Fruit fly (Drosophila melanogaster) S2 (cell line): ENCODE data around the gene Mkp3.

Experiments used
- CG8478 ChIP-seq: fragments of >200 bp; optimal IDR thresholded peaks from 2 replicates; lab custom pipeline; 2018
- CTCF ChIP-seq, 2 experiments: fragments of >200 bp; optimal IDR thresholded peaks; 2 replicates each; lab custom pipeline; 2018

The Mkp3 gene

dm6 chr3L:19086364-19087200 is at the start of gene Mkp3:
TSS of gene Mkp3 (minus strand) at chr3L:19086426.
- TF ChIP-seq CG8478 (lab: Kevin White, UChicago) (no peak), CTCF (optimal IDR thresholded peaks at IDR 0.05; lab: Kevin White, UChicago) (no peak)

- TF ChIP-seq CG8478 (lab: Kevin White, UChicago) (no peak), CTCF (optimal IDR thresholded peaks at IDR 0.05; lab: Kevin White, UChicago) (peak; percentile 77 to 82)
These were observed 46.4 kb upstream of the Mkp3 start for dm6 chr3L:19132586-19132985.

- TF ChIP-seq CTCF (optimal IDR thresholded peaks at IDR 0.05; lab: Kevin White, UChicago), result no peak
- TF ChIP-seq CG8478 (lab: Kevin White, UChicago), result no peak
These were observed 43.3 kb upstream of the Mkp3 start, which contains the start of gene Spn75F for dm6 chr3L:19129565-19129964. TSS of gene Spn75F (minus strand) at chr3L:19129665.

- no peak for TF ChIP-seq CG8478 (lab: Kevin White, UChicago)
- TF ChIP-seq CTCF (optimal IDR thresholded peaks at IDR 0.05; lab: Kevin White, UChicago), result no peak
These were observed 14.0 kb upstream of the Mkp3 start, which contains the start of gene Gem2 for dm6 chr3L:19100188-19100587. TSS of gene Gem2 (minus strand) at chr3L:19100363.

dm6 chr3L:19097665-19098082 is 11.4 kb upstream of the Mkp3 start, which contains the start of the genes Naxd and CG14079:
TSS of gene Naxd (minus strand) at chr3L:19097709.
TSS of gene CG14079 (plus strand) at chr3L:19097999.
- TF ChIP-seq CG8478 (lab: Kevin White, UChicago), result no peak
- no peak for TF ChIP-seq CTCF (optimal IDR thresholded peaks at IDR 0.05; lab: Kevin White, UChicago)

dm6 chr3L:19097102-19097501 is 10.9 kb upstream of the Mkp3 start:
- TF ChIP-seq CG8478 (lab: Kevin White, UChicago) (no peak), CTCF (optimal IDR thresholded peaks at IDR 0.05; lab: Kevin White, UChicago) (no peak)

dm6 chr3L:19096032-19096431 is 9.8 kb upstream of the Mkp3 start, which contains the start of gene CNPYb:
TSS of gene CNPYb (minus strand) at chr3L:19096217.
- TF ChIP-seq CTCF (optimal IDR thresholded peaks at IDR 0.05; lab: Kevin White, UChicago) (no peak), CG8478 (lab: Kevin White, UChicago) (no peak)

- TF ChIP-seq CG8478 (lab: Kevin White, UChicago) (no peak), CTCF (optimal IDR thresholded peaks at IDR 0.05; lab: Kevin White, UChicago) (peak in 1 of 2 experiments; percentile 21)
These were observed 6.2 kb upstream of the Mkp3 start, which contains the start of gene MESR6 for dm6 chr3L:19092125-19093058. TSS of gene MESR6 (plus strand) at chr3L:19092670.

- TF ChIP-seq CTCF (optimal IDR thresholded peaks at IDR 0.05; lab: Kevin White, UChicago), result no peak
- no peak for TF ChIP-seq CG8478 (lab: Kevin White, UChicago)
These were observed 5.3 kb upstream of the Mkp3 start for dm6 chr3L:19091423-19092124.

dm6 chr3L:19089120-19089519 is 2.9 kb upstream of the Mkp3 start:
- TF ChIP-seq CG8478 (lab: Kevin White, UChicago) (no peak), CTCF (optimal IDR thresholded peaks at IDR 0.05; lab: Kevin White, UChicago) (no peak)

dm6 chr3L:19087369-19088275 is 1.4 kb upstream of the Mkp3 start:
- no peak for TF ChIP-seq CG8478 (lab: Kevin White, UChicago)
- no peak for TF ChIP-seq CTCF (optimal IDR thresholded peaks at IDR 0.05; lab: Kevin White, UChicago)

dm6 chr3L:19085688-19086363 is 400 bp downstream of the Mkp3 start:
- no peak for TF ChIP-seq CTCF (optimal IDR thresholded peaks at IDR 0.05; lab: Kevin White, UChicago)
- TF ChIP-seq CG8478 (lab: Kevin White, UChicago), result no peak
